Worm (Caenorhabditis elegans) whole organism, L4 larva: ENCODE measurements around the gene nsy-1.

Source experiments
- fos-1 ChIP-seq: fragments of 150-350 bp; optimal IDR thresholded peaks from 2 replicates; lab custom pipeline; 2014; ENCODE audit warnings: missing biosample characterization, missing genetic modification characterization
- nhr-48 ChIP-seq: sonication (generic microtip); optimal IDR thresholded peaks from 2 replicates; lab custom pipeline; 2016; ENCODE audit warnings: mild to moderate bottlenecking, missing genetic modification characterization, missing compliant biosample characterization
- sdz-12 ChIP-seq: fragments of 200-800 bp; sonication (Bioruptor generic); optimal IDR thresholded peaks from 2 replicates; lab custom pipeline; 2018; ENCODE audit warnings: mild to moderate bottlenecking, missing genetic modification characterization, missing compliant biosample characterization
- snpc-1.2 ChIP-seq: fragments of 200-800 bp; sonication (Bioruptor generic); IDR thresholded peaks from 2 replicates; pipeline ENCODE4 v1.3.6; 2022; ENCODE audit warnings: missing genetic modification reagents, missing genetic modification characterization, missing compliant biosample characterization

- TF ChIP-seq fos-1 (tag; lab: Kevin White, UChicago) (no peak), snpc-1.2 (GFP tag; lab: Robert Waterston, UW) (no peak), nhr-48 (tag; lab: Kevin White, UChicago) (no peak), sdz-12 (GFP tag; lab: Kevin White, UChicago) (no peak)
Measured at ce11 chrII:4992977-4993376, 29.6 kb upstream of the nsy-1 start, which contains the start of gene pigb-1.
